Fruit fly (Drosophila melanogaster) whole organism: ENCODE data around the gene Dlip2.

Experiments
- CG8478 ChIP-seq: fragments of >200 bp; optimal IDR thresholded peaks from 2 replicates; lab custom pipeline; 2018; ENCODE audit warnings: inconsistent platforms
- Dll ChIP-seq: fragments of >200 bp; optimal IDR thresholded peaks from 2 replicates; lab custom pipeline; 2017
- EcR ChIP-seq, 2 experiments: fragments of >200 bp; optimal IDR thresholded peaks; 2 replicates each; lab custom pipeline; 2017; ENCODE audit warnings: missing biosample characterization in 2 of 2, missing genetic modification characterization in 2 of 2, missing genetic modification reagents in 2 of 2
- pan ChIP-seq: fragments of >200 bp; optimal IDR thresholded peaks from 2 replicates; lab custom pipeline; 2017
- psq ChIP-seq: fragments of >200 bp; optimal IDR thresholded peaks from 2 replicates; lab custom pipeline; 2017
- usp ChIP-seq: fragments of >200 bp; optimal IDR thresholded peaks from 2 replicates; lab custom pipeline; 2017; ENCODE audit warnings: missing biosample characterization, missing genetic modification characterization, mixed read lengths

Dlip2 gene

DNA sequence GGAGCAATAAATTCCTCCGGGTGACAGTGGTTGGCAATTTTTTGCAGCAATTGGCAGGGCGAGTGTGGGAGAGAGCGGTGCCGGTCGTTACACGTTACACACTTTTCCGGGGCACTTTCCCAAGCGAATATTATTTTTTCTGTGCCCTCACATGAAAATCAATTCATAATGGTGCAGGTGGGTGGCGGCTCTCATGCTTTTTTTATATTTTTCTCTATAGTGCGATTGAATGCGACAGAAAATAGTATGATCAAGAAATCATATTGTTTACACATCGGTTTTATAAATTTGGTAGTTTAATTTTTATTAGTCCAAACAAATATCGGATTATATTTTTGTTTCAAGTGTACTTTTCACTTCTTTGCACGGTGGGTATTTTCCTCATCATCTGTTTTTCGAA is 16.2 kb upstream of the Dlip2 start:
- TF ChIP-seq pan (lab: Kevin White, UChicago) (no peak), EcR (GFP tag; optimal IDR thresholded peaks at IDR 0.05; lab: Kevin White, UChicago) (no peak), Dll (lab: Kevin White, UChicago) (no peak), usp (no peak), CG8478 (lab: Kevin White, UChicago) (no peak), psq (no peak)

- TF ChIP-seq EcR (GFP tag; optimal IDR thresholded peaks at IDR 0.05; lab: Kevin White, UChicago) = no peak
- no peak for TF ChIP-seq psq
- no peak for TF ChIP-seq CG8478 (lab: Kevin White, UChicago)
- TF ChIP-seq pan (lab: Kevin White, UChicago) = no peak
- TF ChIP-seq Dll (lab: Kevin White, UChicago) = no peak
- TF ChIP-seq usp = no peak
Measured at dm6 chr3R:4659934-4660353, 14.5 kb upstream of the Dlip2 start.

DNA sequence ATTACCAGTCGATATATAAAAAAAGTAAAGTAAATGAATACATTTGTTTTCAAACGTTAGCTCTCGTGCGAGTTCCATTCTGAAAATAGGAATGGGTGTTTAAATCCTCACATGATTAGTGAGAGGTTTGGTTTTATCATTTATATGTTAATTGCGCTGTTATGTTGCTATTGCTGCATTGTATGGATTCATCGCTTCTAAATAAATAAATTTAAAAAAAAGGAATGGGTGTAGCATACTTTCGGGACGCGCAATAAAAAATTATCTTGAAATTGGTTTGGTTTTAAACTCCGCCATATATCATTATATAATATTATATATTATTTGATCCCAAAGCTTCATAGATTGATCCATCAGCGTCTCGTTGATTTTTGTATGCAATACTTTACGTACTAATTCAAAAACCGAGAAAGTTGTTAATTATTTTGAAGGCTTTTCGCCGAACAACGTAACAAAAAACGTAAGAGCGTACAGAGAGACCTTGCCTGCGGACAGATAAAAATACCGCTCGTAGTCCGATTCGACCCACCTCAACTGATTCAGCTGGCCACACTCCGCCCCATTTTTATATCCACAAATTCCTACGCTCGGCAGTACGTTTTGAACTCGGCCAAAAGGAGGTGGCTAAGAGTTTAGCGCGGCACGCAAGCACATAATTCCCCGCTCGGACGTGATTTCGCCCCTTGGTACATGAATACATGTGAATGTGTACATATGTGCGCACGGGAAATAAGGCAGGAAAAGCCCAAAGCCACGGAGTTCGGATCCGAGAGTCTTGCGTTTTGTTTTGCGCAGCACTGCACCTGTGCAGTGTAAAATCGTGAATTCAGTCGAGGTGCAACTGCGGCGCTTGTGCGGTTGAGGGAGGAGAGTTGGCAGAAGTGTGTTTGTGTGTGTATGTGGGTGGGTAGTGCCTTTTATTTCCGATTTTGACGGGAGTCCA is 13.8 kb upstream of the Dlip2 start, which contains the start of gene smash:
Gene smash, plus strand, starts transcription at position 589 of the 943 bp plus-strand sequence.
- TF ChIP-seq EcR (GFP tag; optimal IDR thresholded peaks at IDR 0.05; lab: Kevin White, UChicago) (no peak), usp (no peak), Dll (lab: Kevin White, UChicago) (no peak), psq (no peak), CG8478 (lab: Kevin White, UChicago) (no peak), pan (lab: Kevin White, UChicago) (no peak)

DNA sequence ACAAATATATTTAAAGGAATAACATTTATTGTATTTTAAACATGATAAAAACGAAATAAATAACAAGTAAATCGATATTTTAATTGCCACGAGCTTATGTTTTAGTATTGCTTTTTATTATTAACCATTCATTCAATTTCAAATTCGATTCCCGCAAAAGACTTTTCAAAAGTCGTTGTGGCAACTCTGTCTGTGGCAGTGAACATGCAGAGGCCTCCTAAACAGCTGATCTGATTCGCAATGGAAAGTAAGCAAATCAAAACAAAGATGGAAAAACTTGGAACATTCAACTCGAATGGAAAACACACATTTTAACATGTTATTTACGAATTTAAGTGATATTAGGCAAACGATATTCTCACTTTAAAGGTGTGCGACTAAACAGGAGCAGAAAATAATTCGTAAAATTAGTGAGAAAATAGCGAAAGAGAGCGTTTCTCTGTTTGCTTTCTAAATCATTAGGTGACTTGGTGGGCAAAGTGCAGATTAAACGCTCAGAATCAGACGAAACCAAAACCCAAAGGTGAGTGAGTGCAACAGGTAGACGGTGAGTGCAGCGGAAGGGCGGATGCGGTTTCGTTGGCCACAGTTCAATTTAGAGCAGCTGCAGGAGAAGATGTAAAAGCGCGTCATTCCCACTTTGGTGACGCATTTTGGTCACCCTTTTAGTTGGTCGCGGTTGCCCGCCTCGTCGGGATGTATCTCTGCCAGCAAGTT is 9.3 kb upstream of the Dlip2 start, which contains the start of gene spartin:
Gene spartin, plus strand, starts transcription at position 244 of the 717 bp plus-strand sequence.
- TF ChIP-seq usp = no peak
- no peak for TF ChIP-seq EcR (GFP tag; optimal IDR thresholded peaks at IDR 0.05; lab: Kevin White, UChicago)
- TF ChIP-seq CG8478 (lab: Kevin White, UChicago) = no peak
- TF ChIP-seq psq = no peak
- no peak for TF ChIP-seq pan (lab: Kevin White, UChicago)
- no peak for TF ChIP-seq Dll (lab: Kevin White, UChicago)

dm6 chr3R:4649880-4650493 is 4.5 kb upstream of the Dlip2 start:
- TF ChIP-seq CG8478 (lab: Kevin White, UChicago) (no peak), usp (no peak), pan (lab: Kevin White, UChicago) (no peak), Dll (lab: Kevin White, UChicago) (no peak), psq (no peak), EcR (GFP tag; optimal IDR thresholded peaks at IDR 0.05; lab: Kevin White, UChicago) (no peak)

- TF ChIP-seq pan (lab: Kevin White, UChicago) = no peak
- TF ChIP-seq CG8478 (lab: Kevin White, UChicago) = no peak
- no peak for TF ChIP-seq Dll (lab: Kevin White, UChicago)
- no peak for TF ChIP-seq psq
- no peak for TF ChIP-seq usp
- TF ChIP-seq EcR (GFP tag; optimal IDR thresholded peaks at IDR 0.05; lab: Kevin White, UChicago) = no peak
Measured at dm6 chr3R:4649126-4649811, 3.8 kb upstream of the Dlip2 start, which contains the start of gene Karybeta3. TSS of gene Karybeta3 (plus strand) at chr3R:4649176.

DNA sequence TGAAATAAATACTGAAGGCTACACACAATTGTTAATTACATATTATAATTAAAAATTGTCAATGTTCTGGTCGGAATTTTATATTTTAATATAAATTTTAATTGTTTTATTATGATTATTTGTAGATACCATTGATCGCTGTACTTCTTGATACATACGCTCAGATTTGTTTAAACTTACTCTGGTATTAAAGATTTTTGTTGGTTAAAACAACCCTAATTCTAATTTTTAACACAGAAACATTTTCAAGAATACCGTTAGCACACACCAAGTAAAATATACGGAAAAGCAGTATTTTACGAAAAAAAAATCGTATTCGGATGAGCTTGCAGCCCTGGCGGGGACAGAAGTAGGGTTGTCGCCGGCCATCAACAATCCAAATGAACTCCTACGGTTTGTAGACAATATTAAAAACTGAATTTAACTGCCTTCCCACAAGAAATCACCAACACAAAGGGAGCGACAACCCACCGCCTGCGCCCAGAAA is 3.8 kb downstream of the Dlip2 start, which contains the start of the genes CG9775, MED31 and slx1:
Gene CG9775, minus strand, starts transcription at position 223 of the 487 bp plus-strand sequence.
Gene MED31, plus strand, starts transcription at position 348 of the 487 bp plus-strand sequence.
Gene slx1, plus strand, starts transcription at position 348 of the 487 bp plus-strand sequence.
- TF ChIP-seq CG8478 (lab: Kevin White, UChicago) = no peak
- TF ChIP-seq EcR (GFP tag; optimal IDR thresholded peaks at IDR 0.05; lab: Kevin White, UChicago) = no peak
- no peak for TF ChIP-seq pan (lab: Kevin White, UChicago)
- TF ChIP-seq psq = no peak
- no peak for TF ChIP-seq Dll (lab: Kevin White, UChicago)
- no peak for TF ChIP-seq usp

- TF ChIP-seq psq (no peak), pan (lab: Kevin White, UChicago) (no peak), CG8478 (lab: Kevin White, UChicago) (no peak), usp (no peak), Dll (lab: Kevin White, UChicago) (no peak), EcR (GFP tag; optimal IDR thresholded peaks at IDR 0.05; lab: Kevin White, UChicago) (no peak)
Measured at dm6 chr3R:4641254-4641573, 4.2 kb downstream of the Dlip2 start.

dm6 chr3R:4640546-4641253 is 4.8 kb downstream of the Dlip2 start:
- TF ChIP-seq usp (no peak), EcR (GFP tag; optimal IDR thresholded peaks at IDR 0.05; lab: Kevin White, UChicago) (no peak), CG8478 (lab: Kevin White, UChicago) (no peak), pan (lab: Kevin White, UChicago) (no peak), Dll (lab: Kevin White, UChicago) (no peak), psq (no peak)

dm6 chr3R:4634337-4634914 is 11.0 kb downstream of the Dlip2 start:
- TF ChIP-seq Dll (lab: Kevin White, UChicago) = no peak
- TF ChIP-seq CG8478 (lab: Kevin White, UChicago) = no peak
- no peak for TF ChIP-seq pan (lab: Kevin White, UChicago)
